Fruit fly (Drosophila melanogaster) whole organism, embryonic: ENCODE measurements around the gene CG3679.

Experiments
- CG10147 ChIP-seq: fragments of 200-800 bp; sonication (Bioruptor generic); optimal IDR thresholded peaks from 2 replicates; lab custom pipeline; 2019; ENCODE audit warnings: missing biosample characterization, mild to moderate bottlenecking, missing genetic modification characterization, moderate library complexity
- CG10431 ChIP-seq: fragments of 200-800 bp; sonication (Bioruptor generic); optimal IDR thresholded peaks from 3 replicates; lab custom pipeline; 2018; ENCODE audit warnings: missing biosample characterization, mild to moderate bottlenecking, missing genetic modification characterization
- CG11093 ChIP-seq: fragments of 200-800 bp; sonication (Bioruptor generic); IDR thresholded peaks from 3 replicates; pipeline ENCODE4 v1.3.6; 2022; ENCODE audit warnings: missing biosample characterization, missing genetic modification characterization
- CG11247 ChIP-seq: fragments of 200-800 bp; sonication (Bioruptor generic); IDR thresholded peaks from 2 replicates; pipeline ENCODE4 v1.3.6; 2022; ENCODE audit warnings: missing biosample characterization, missing genetic modification characterization
- CG11696 ChIP-seq: fragments of 200-800 bp; sonication (Bioruptor generic); IDR thresholded peaks from 2 replicates; pipeline ENCODE4 v1.3.6; 2022; ENCODE audit warnings: missing biosample characterization, missing genetic modification characterization
- CG12744 ChIP-seq: fragments of 200-800 bp; sonication (Bioruptor generic); optimal IDR thresholded peaks from 2 replicates; lab custom pipeline; 2016; ENCODE audit warnings: missing biosample characterization, missing genetic modification characterization
- CG12942 ChIP-seq: fragments of 200-800 bp; sonication (Bioruptor generic); optimal IDR thresholded peaks from 3 replicates; lab custom pipeline; 2016; ENCODE audit warnings: missing biosample characterization, missing genetic modification characterization
- CG15269 ChIP-seq: fragments of 200-800 bp; sonication (Bioruptor generic); optimal IDR thresholded peaks from 2 replicates; lab custom pipeline; 2018; ENCODE audit warnings: missing biosample characterization, mild to moderate bottlenecking, missing genetic modification characterization, moderate library complexity
- CG16813 ChIP-seq: fragments of 200-800 bp; sonication (Bioruptor generic); IDR thresholded peaks from 3 replicates; pipeline ENCODE4 v1.3.6; 2022; ENCODE audit warnings: missing biosample characterization, missing genetic modification characterization; ENCODE audit not compliant: partially characterized antibody
- CG17359 ChIP-seq: fragments of 200-800 bp; sonication (Bioruptor generic); optimal IDR thresholded peaks from 3 replicates; lab custom pipeline; 2018; ENCODE audit warnings: missing biosample characterization, mild to moderate bottlenecking, missing genetic modification characterization, moderate library complexity
- CG17612 ChIP-seq: fragments of 200-800 bp; sonication (Bioruptor generic); IDR thresholded peaks from 2 replicates; pipeline ENCODE4 v1.3.6; 2022; ENCODE audit warnings: missing biosample characterization, missing genetic modification characterization
- CG17912 ChIP-seq: fragments of 200-800 bp; sonication (Bioruptor generic); optimal IDR thresholded peaks from 2 replicates; lab custom pipeline; 2018; ENCODE audit warnings: missing biosample characterization, mild to moderate bottlenecking, missing genetic modification characterization
- CG2875 ChIP-seq: fragments of 200-800 bp; sonication (Bioruptor generic); optimal IDR thresholded peaks from 2 replicates; lab custom pipeline; 2017; ENCODE audit warnings: missing biosample characterization, mild to moderate bottlenecking, missing genetic modification characterization, missing genetic modification reagents
- CG30403 ChIP-seq: fragments of 200-800 bp; sonication (Bioruptor generic); optimal IDR thresholded peaks from 3 replicates; lab custom pipeline; 2016; ENCODE audit warnings: missing biosample characterization, missing genetic modification characterization
- CG32767 ChIP-seq: fragments of 200-800 bp; sonication (Bioruptor generic); IDR thresholded peaks from 2 replicates; pipeline ENCODE4 v1.3.6; 2022; ENCODE audit warnings: missing biosample characterization, missing genetic modification characterization
- CG32772 ChIP-seq: fragments of 200-800 bp; sonication (Bioruptor generic); IDR thresholded peaks from 2 replicates; pipeline ENCODE4 v1.3.6; 2022; ENCODE audit warnings: missing biosample characterization, missing genetic modification characterization
- CG6683 ChIP-seq: fragments of 200-800 bp; sonication (Bioruptor generic); optimal IDR thresholded peaks from 2 replicates; lab custom pipeline; 2017; ENCODE audit warnings: missing biosample characterization, mild to moderate bottlenecking, missing genetic modification characterization, missing genetic modification reagents
- CG6791 ChIP-seq: fragments of 200-800 bp; sonication (Bioruptor generic); IDR thresholded peaks from 3 replicates; pipeline ENCODE4 v1.3.6; 2022; ENCODE audit warnings: missing biosample characterization, missing genetic modification characterization; ENCODE audit not compliant: partially characterized antibody
- CG6813 ChIP-seq: fragments of 200-800 bp; sonication (Bioruptor generic); optimal IDR thresholded peaks from 2 replicates; lab custom pipeline; 2017; ENCODE audit warnings: missing biosample characterization, missing genetic modification characterization, mild to moderate bottlenecking, moderate library complexity, missing genetic modification reagents
- CG7745 ChIP-seq: fragments of 200-800 bp; sonication (Bioruptor generic); optimal IDR thresholded peaks from 2 replicates; lab custom pipeline; 2018; ENCODE audit warnings: missing biosample characterization, mild to moderate bottlenecking, missing genetic modification characterization, moderate library complexity
- CG7839 ChIP-seq: fragments of 200-800 bp; sonication (Bioruptor generic); optimal IDR thresholded peaks from 3 replicates; lab custom pipeline; 2018; ENCODE audit warnings: missing biosample characterization, mild to moderate bottlenecking, missing genetic modification characterization, moderate library complexity
- CTCF ChIP-seq: fragments of 200-800 bp; sonication (Bioruptor generic); optimal IDR thresholded peaks from 2 replicates; lab custom pipeline; 2017; ENCODE audit warnings: missing biosample characterization, mild to moderate bottlenecking, missing genetic modification characterization, moderate library complexity
- Eip74EF ChIP-seq, 2 experiments: fragments of 200-800 bp in 1 of 2; fragments of >200 bp in 1 of 2; sonication (Bioruptor generic) in 1 of 2; optimal IDR thresholded peaks; 2 replicates each; lab custom pipeline; 2017 to 2019; ENCODE audit warnings: missing biosample characterization in 2 of 2, missing genetic modification characterization in 2 of 2, mild to moderate bottlenecking in 1 of 2, moderate library complexity in 1 of 2
- Hmx ChIP-seq: fragments of 200-800 bp; sonication (Bioruptor generic); optimal IDR thresholded peaks from 2 replicates; lab custom pipeline; 2016; ENCODE audit warnings: missing biosample characterization, missing genetic modification characterization
- Rfx ChIP-seq: fragments of 200-800 bp; sonication (Bioruptor generic); IDR thresholded peaks from 2 replicates; pipeline ENCODE4 v1.3.6; 2022; ENCODE audit warnings: missing biosample characterization, missing genetic modification characterization
- Rx ChIP-seq: fragments of 200-800 bp; sonication (Bioruptor generic); IDR thresholded peaks from 2 replicates; pipeline ENCODE4 v1.3.6; 2022; ENCODE audit warnings: missing biosample characterization, missing genetic modification characterization
- Sox102F ChIP-seq: fragments of 200-800 bp; sonication (Bioruptor generic); optimal IDR thresholded peaks from 2 replicates; lab custom pipeline; 2018; ENCODE audit warnings: missing biosample characterization, mild to moderate bottlenecking, missing genetic modification characterization, moderate library complexity
- Stat92E ChIP-seq, 3 experiments: fragments of >200 bp in 2 of 3; fragments of 200-800 bp in 1 of 3; sonication (Bioruptor generic) in 1 of 3; optimal IDR thresholded peaks; 2 replicates each; lab custom pipeline; 2017 to 2019; ENCODE audit warnings: missing biosample characterization in 3 of 3, missing genetic modification characterization in 3 of 3, mild to moderate bottlenecking in 1 of 3, moderate library complexity in 1 of 3
- cas ChIP-seq: fragments of 200-800 bp; sonication (Bioruptor generic); IDR thresholded peaks from 2 replicates; pipeline ENCODE4 v1.3.6; 2022; ENCODE audit warnings: missing biosample characterization, missing genetic modification characterization
- cato ChIP-seq: fragments of 200-800 bp; sonication (Bioruptor generic); optimal IDR thresholded peaks from 2 replicates; lab custom pipeline; 2016; ENCODE audit warnings: missing biosample characterization, missing genetic modification characterization, borderline replicate concordance
- disco-r ChIP-seq: fragments of 200-800 bp; sonication (Bioruptor generic); optimal IDR thresholded peaks from 2 replicates; lab custom pipeline; 2016; ENCODE audit warnings: missing biosample characterization, missing genetic modification characterization
- dmrt99B ChIP-seq: fragments of 200-800 bp; sonication (Bioruptor generic); optimal IDR thresholded peaks from 2 replicates; lab custom pipeline; 2018; ENCODE audit warnings: missing biosample characterization, mild to moderate bottlenecking, missing genetic modification characterization, moderate library complexity
- emc ChIP-seq: fragments of 200-800 bp; sonication (Bioruptor generic); optimal IDR thresholded peaks from 2 replicates; lab custom pipeline; 2016; ENCODE audit warnings: missing biosample characterization, missing genetic modification characterization
- eyg ChIP-seq: fragments of 200-800 bp; sonication (Bioruptor generic); optimal IDR thresholded peaks from 3 replicates; lab custom pipeline; 2016; ENCODE audit warnings: missing biosample characterization, missing genetic modification characterization
- fd64A ChIP-seq: fragments of 200-800 bp; sonication (Bioruptor generic); optimal IDR thresholded peaks from 3 replicates; lab custom pipeline; 2018; ENCODE audit warnings: missing biosample characterization, mild to moderate bottlenecking, missing genetic modification characterization
- gfzf ChIP-seq: fragments of 200-800 bp; sonication (Bioruptor generic); optimal IDR thresholded peaks from 2 replicates; lab custom pipeline; 2016; ENCODE audit warnings: missing biosample characterization, mild to moderate bottlenecking, missing genetic modification characterization, moderate library complexity
- grau ChIP-seq: fragments of 200-800 bp; optimal IDR thresholded peaks from 3 replicates; lab custom pipeline; 2019; ENCODE audit warnings: missing biosample characterization, mild to moderate bottlenecking, missing genetic modification characterization, moderate library complexity
- ham ChIP-seq: fragments of 200-800 bp; sonication (Bioruptor generic); IDR thresholded peaks from 2 replicates; pipeline ENCODE4 v1.3.6; 2022; ENCODE audit warnings: missing biosample characterization, missing genetic modification characterization
- lov ChIP-seq, 2 experiments: fragments of 200-800 bp in 1 of 2; fragments of >200 bp in 1 of 2; sonication (Bioruptor generic) in 1 of 2; IDR thresholded peaks in 1 of 2; optimal IDR thresholded peaks in 1 of 2; 2 replicates in 1 of 2; 3 replicates in 1 of 2; pipeline versions ENCODE4 v1.3.6 to Lab custom; 2017 to 2022; ENCODE audit warnings: missing biosample characterization in 1 of 2, missing genetic modification characterization in 1 of 2
- maf-S ChIP-seq: fragments of 200-800 bp; sonication (Bioruptor generic); optimal IDR thresholded peaks from 2 replicates; lab custom pipeline; 2016; ENCODE audit warnings: missing biosample characterization, missing genetic modification characterization
- phol ChIP-seq: fragments of 200-800 bp; sonication (Bioruptor generic); optimal IDR thresholded peaks from 3 replicates; lab custom pipeline; 2018; ENCODE audit warnings: missing biosample characterization, mild to moderate bottlenecking, missing genetic modification characterization, moderate library complexity
- pros ChIP-seq: fragments of 200-800 bp; sonication (Bioruptor generic); optimal IDR thresholded peaks from 3 replicates; lab custom pipeline; 2019; ENCODE audit warnings: missing biosample characterization, mild to moderate bottlenecking, missing genetic modification characterization, moderate library complexity
- schlank ChIP-seq: fragments of 200-800 bp; sonication (Bioruptor generic); optimal IDR thresholded peaks from 2 replicates; lab custom pipeline; 2018; ENCODE audit warnings: missing biosample characterization, mild to moderate bottlenecking, missing genetic modification characterization
- toy ChIP-seq: fragments of 200-800 bp; sonication (Bioruptor generic); IDR thresholded peaks from 2 replicates; pipeline ENCODE4 v1.3.6; 2022; ENCODE audit warnings: missing biosample characterization, missing genetic modification characterization
- trh ChIP-seq: fragments of 200-800 bp; sonication (Bioruptor generic); optimal IDR thresholded peaks from 2 replicates; lab custom pipeline; 2016; ENCODE audit warnings: missing biosample characterization, missing genetic modification characterization
- vvl ChIP-seq: fragments of 200-800 bp; sonication (Bioruptor generic); IDR thresholded peaks from 2 replicates; pipeline ENCODE4 v1.3.6; 2022; ENCODE audit warnings: missing biosample characterization, missing genetic modification characterization
- wek ChIP-seq: fragments of 200-800 bp; sonication (Bioruptor generic); optimal IDR thresholded peaks from 3 replicates; lab custom pipeline; 2018; ENCODE audit warnings: missing biosample characterization, mild to moderate bottlenecking, missing genetic modification characterization, moderate library complexity
- zf30C ChIP-seq: fragments of 200-800 bp; sonication (Bioruptor generic); optimal IDR thresholded peaks from 3 replicates; lab custom pipeline; 2018; ENCODE audit warnings: missing biosample characterization, mild to moderate bottlenecking, missing genetic modification characterization

The CG3679 gene

dm6 chrX:16296423-16297292 lies 7.0 kb upstream of the CG3679 start, which contains the start of gene CG3632 (continued):
- peak; percentile 6 for TF ChIP-seq CG12942 (GFP tag; lab: Kevin White, UChicago)
- TF ChIP-seq CG11247 (GFP tag; lab: Robert Waterston, UW) = peak; percentile 51; the same call in 1 of the 2 replicates
- no peak for TF ChIP-seq CG10147 (GFP tag; lab: Kevin White, UChicago)
- no peak for TF ChIP-seq CG11696 (GFP tag; lab: Robert Waterston, UW)
- TF ChIP-seq toy (GFP tag; lab: Robert Waterston, UW) = no peak
- no peak for TF ChIP-seq ham (GFP tag; lab: Robert Waterston, UW)
- no peak for TF ChIP-seq fd64A
- TF ChIP-seq lov (optimal IDR thresholded peaks at IDR 0.05; lab: Kevin White, UChicago) = no peak
- TF ChIP-seq lov (GFP tag; IDR thresholded peaks at IDR 0.05; lab: Robert Waterston, UW) = no peak
- no peak for TF ChIP-seq CG6813 (GFP tag; lab: Kevin White, UChicago)
- TF ChIP-seq Hmx (GFP tag; lab: Kevin White, UChicago) = no peak
- no peak for TF ChIP-seq Eip74EF (GFP tag; optimal IDR thresholded peaks at IDR 0.05; lab: Kevin White, UChicago)
- no peak for TF ChIP-seq zf30C
- TF ChIP-seq emc (GFP tag; lab: Kevin White, UChicago) = no peak
- peak; percentile 82 for TF ChIP-seq CG16813 (GFP tag; lab: Robert Waterston, UW)
- TF ChIP-seq CG10431 (GFP tag; lab: Kevin White, UChicago) = no peak
- no peak for TF ChIP-seq CG15269 (tag; lab: Kevin White, UChicago)
- TF ChIP-seq CG17612 (GFP tag; lab: Robert Waterston, UW) = no peak
- peak; percentile 73 for TF ChIP-seq vvl
- no peak for TF ChIP-seq CG11093
- TF ChIP-seq gfzf (GFP tag; lab: Kevin White, UChicago) = peak; percentile 21
- TF ChIP-seq wek = no peak
- no peak for TF ChIP-seq disco-r (GFP tag; lab: Kevin White, UChicago)
- TF ChIP-seq dmrt99B = no peak
- peak; percentile 23 for TF ChIP-seq phol (tag; lab: Kevin White, UChicago)
- no peak for TF ChIP-seq Rx
- peak; percentile 94 for TF ChIP-seq CG6791
- TF ChIP-seq Stat92E (GFP tag; optimal IDR thresholded peaks at IDR 0.05; lab: Kevin White, UChicago) = peak in 1 of 3 experiments; percentile 86
- TF ChIP-seq CG6683 (GFP tag; lab: Kevin White, UChicago) = no peak
- peak; percentile 40 for TF ChIP-seq maf-S
- no peak for TF ChIP-seq CG7745 (tag; lab: Kevin White, UChicago)
- no peak for TF ChIP-seq trh (GFP tag; lab: Kevin White, UChicago)
- TF ChIP-seq eyg = no peak
- TF ChIP-seq CG2875 (GFP tag; lab: Kevin White, UChicago) = no peak
- TF ChIP-seq Rfx (GFP tag; lab: Robert Waterston, UW) = peak; percentile 79
- TF ChIP-seq CTCF (GFP tag; lab: Kevin White, UChicago) = no peak
- TF ChIP-seq CG17359 (tag; lab: Kevin White, UChicago) = no peak
- TF ChIP-seq CG32767 (GFP tag; lab: Robert Waterston, UW) = peak; percentile 32; the same call in 1 of the 2 replicates
- no peak for TF ChIP-seq CG7839 (tag; lab: Kevin White, UChicago)
- no peak for TF ChIP-seq pros (GFP tag; lab: Kevin White, UChicago)
- peak; percentile 20 for TF ChIP-seq grau (tag; lab: Kevin White, UChicago)
- TF ChIP-seq Sox102F (GFP tag; lab: Kevin White, UChicago) = no peak
- peak; percentile 48 for TF ChIP-seq CG30403
- TF ChIP-seq cato (GFP tag; lab: Kevin White, UChicago) = no peak
- TF ChIP-seq cas = no peak
- TF ChIP-seq CG32772 = no peak
- TF ChIP-seq CG17912 (GFP tag; lab: Kevin White, UChicago) = peak; percentile 67
- no peak for TF ChIP-seq schlank (tag; lab: Kevin White, UChicago)
- peak; percentile 27 for TF ChIP-seq CG12744 (GFP tag; lab: Kevin White, UChicago)
